Worm (Caenorhabditis elegans) whole organism, young adult: ENCODE results near the gene ascc-1.

Experiments used
- hlh-26 ChIP-seq: fragments of 200-800 bp; sonication (Bioruptor generic); conservative IDR thresholded peaks from 2 replicates; pipeline ENCODE4 v1.3.6; 2022; ENCODE audit warnings: missing genetic modification reagents, missing genetic modification characterization, missing compliant biosample characterization
- lag-1 ChIP-seq: fragments of 200-800 bp; sonication (Bioruptor generic); IDR thresholded peaks from 2 replicates; pipeline ENCODE4 v1.3.6; 2022; ENCODE audit warnings: missing genetic modification reagents, missing genetic modification characterization, missing compliant biosample characterization
- lin-40 ChIP-seq: sonication (generic microtip); optimal IDR thresholded peaks from 2 replicates; lab custom pipeline; 2016; ENCODE audit warnings: missing genetic modification characterization, mild to moderate bottlenecking, missing compliant biosample characterization, missing genotype, missing genetic modification reagents
- snpc-4 ChIP-seq, 5 experiments: fragments of 150-350 bp in 1 of 5; sonication (generic microtip) in 4 of 5; optimal IDR thresholded peaks; 2 replicates each; lab custom pipeline; 2014 to 2018; ENCODE audit warnings: missing genetic modification characterization in 5 of 5, missing biosample characterization in 3 of 5, antibody characterized with exemption in 2 of 5, mild to moderate bottlenecking in 2 of 5, missing compliant biosample characterization in 2 of 5, missing genotype in 2 of 5, moderate library complexity in 2 of 5, missing genetic modification reagents in 1 of 5

- TF ChIP-seq lin-40 (tag; lab: Kevin White, UChicago) = no peak
- no peak for TF ChIP-seq lag-1 (GFP tag; lab: Robert Waterston, UW)
- TF ChIP-seq hlh-26 = no peak
- TF ChIP-seq snpc-4 (GFP tag; optimal IDR thresholded peaks at IDR 0.05; lab: Kevin White, UChicago) = no peak
- TF ChIP-seq snpc-4 (tag; optimal IDR thresholded peaks at IDR 0.05; lab: Kevin White, UChicago) = no peak
These were observed 30.5 kb downstream of the ascc-1 start for ce11 chrII:87937-88336.
